Fruit fly (Drosophila melanogaster): ENCODE results near the gene Npc1a.
A peak's percentile ranks its signal among the peaks of the same experiment; 100 is the strongest.

Gene Npc1a

dm6 chr2L:10246785-10247190 is 25.8 kb upstream of the Npc1a start, which contains the start of gene chico (continued):
- TF ChIP-seq CG11560 (tag; IDR thresholded peaks at IDR 0.05) (peak; percentile 99), lmd (GFP tag; IDR thresholded peaks at IDR 0.05) (no peak), Hmx (GFP tag; optimal IDR thresholded peaks at IDR 0.05) (no peak), shn (GFP tag; optimal IDR thresholded peaks at IDR 0.05) (no peak), Meics (GFP tag; optimal IDR thresholded peaks at IDR 0.05) (no peak), oc (tag; optimal IDR thresholded peaks at IDR 0.05) (no peak), dmrt99B (tag; optimal IDR thresholded peaks at IDR 0.05) (no peak), CG1602 (GFP tag; optimal IDR thresholded peaks at IDR 0.05) (no peak), CG7786 (GFP tag; optimal IDR thresholded peaks at IDR 0.05) (no peak), Mad (GFP tag; optimal IDR thresholded peaks at IDR 0.05) (no peak), Nf-YC (tag; optimal IDR thresholded peaks at IDR 0.05) (no peak), CG1603 (tag; optimal IDR thresholded peaks at IDR 0.05) (peak; percentile 83), CG13296 (GFP tag; optimal IDR thresholded peaks at IDR 0.05) (no peak), B-H2 (GFP tag; optimal IDR thresholded peaks at IDR 0.05) (no peak), CG2116 (GFP tag; optimal IDR thresholded peaks at IDR 0.05) (peak; percentile 68), Kr (GFP tag; optimal IDR thresholded peaks at IDR 0.05) (no peak), Doc3 (GFP tag; IDR thresholded peaks at IDR 0.05; ENCODE audit: partially characterized antibody) (peak; percentile 50; the same call in 1 of the 3 replicates), hkb (optimal IDR thresholded peaks at IDR 0.05) (no peak), hkb (GFP tag; IDR thresholded peaks at IDR 0.05) (no peak), ewg (GFP tag; optimal IDR thresholded peaks at IDR 0.05) (no peak), cwo (GFP tag; optimal IDR thresholded peaks at IDR 0.05) (no peak), CG13123 (GFP tag; optimal IDR thresholded peaks at IDR 0.05) (no peak), Atf-2 (GFP tag; optimal IDR thresholded peaks at IDR 0.05) (no peak), Side (GFP tag; optimal IDR thresholded peaks at IDR 0.05) (no peak), CG17186 (GFP tag; optimal IDR thresholded peaks at IDR 0.05) (peak; percentile 17), CG8765 (GFP tag; IDR thresholded peaks at IDR 0.05) (no peak), CG6272 (GFP tag; IDR thresholded peaks at IDR 0.05) (no peak), amos (GFP tag; IDR thresholded peaks at IDR 0.05; ENCODE audit: partially characterized antibody) (no peak; the same call in 1 of the 2 replicates), CG11247 (GFP tag; IDR thresholded peaks at IDR 0.05) (no peak), Dref (GFP tag; IDR thresholded peaks at IDR 0.05) (peak; percentile 98), Dad (GFP tag; optimal IDR thresholded peaks at IDR 0.05) (no peak), pfk (GFP tag; optimal IDR thresholded peaks at IDR 0.05) (peak; percentile 68), Xbp1 (GFP tag; optimal IDR thresholded peaks at IDR 0.05) (no peak), Dip2 (GFP tag; IDR thresholded peaks at IDR 0.05) (no peak), nau (GFP tag; optimal IDR thresholded peaks at IDR 0.05) (no peak), bcd (GFP tag; optimal IDR thresholded peaks at IDR 0.05) (no peak), Nf-YB (GFP tag; optimal IDR thresholded peaks at IDR 0.05) (no peak), CG9817 (tag; optimal IDR thresholded peaks at IDR 0.05) (no peak), Oli (tag; optimal IDR thresholded peaks at IDR 0.05) (no peak), Dll (GFP tag; IDR thresholded peaks at IDR 0.05; ENCODE audit: partially characterized antibody) (peak; percentile 58; the same call in 2 of the 4 replicates), odd (GFP tag; optimal IDR thresholded peaks at IDR 0.05) (no peak), CG18619 (GFP tag; optimal IDR thresholded peaks at IDR 0.05) (no peak), Fer3 (tag; optimal IDR thresholded peaks at IDR 0.05) (no peak), cad (GFP tag; optimal IDR thresholded peaks at IDR 0.05) (no peak), CG4424 (GFP tag; optimal IDR thresholded peaks at IDR 0.05) (peak; percentile 29), MTF-1 (GFP tag; optimal IDR thresholded peaks at IDR 0.05; ENCODE audit: borderline replicate concordance) (no peak), gcm (GFP tag; optimal IDR thresholded peaks at IDR 0.05) (no peak), Neu2 (GFP tag; optimal IDR thresholded peaks at IDR 0.05; ENCODE audit: borderline replicate concordance) (no peak), wor (GFP tag; IDR thresholded peaks at IDR 0.05) (no peak), ci (GFP tag; IDR thresholded peaks at IDR 0.05) (no peak), org-1 (GFP tag; optimal IDR thresholded peaks at IDR 0.05) (no peak), CG10543 (GFP tag; optimal IDR thresholded peaks at IDR 0.05) (no peak)
